Fruit fly (Drosophila melanogaster): Measurements from ENCODE around the gene ACXE.

Gene ACXE

DNA sequence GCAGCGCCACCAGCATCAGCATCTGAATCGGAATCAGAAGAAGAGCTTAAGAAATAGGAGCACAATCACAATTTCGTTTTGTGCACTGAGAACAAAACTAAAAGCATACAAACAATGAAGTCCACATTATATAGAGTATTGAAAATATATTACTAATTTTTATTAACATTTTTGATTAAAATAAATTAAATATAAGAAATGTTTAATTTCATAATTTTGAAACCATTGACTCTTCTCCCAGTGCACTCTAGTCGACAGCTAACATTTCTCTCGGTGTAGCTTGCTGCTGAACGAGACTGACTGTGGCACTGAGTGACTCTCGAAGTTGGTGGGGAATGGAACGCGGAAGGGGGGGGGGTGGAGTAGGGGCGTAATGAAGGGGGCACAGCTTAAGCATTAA is 25.3 kb downstream of the ACXE start (continued):
- no peak for TF ChIP-seq ci (GFP tag; IDR thresholded peaks at IDR 0.05)
- no peak for TF ChIP-seq sqz (GFP tag; optimal IDR thresholded peaks at IDR 0.05)
- peak; percentile 10 for TF ChIP-seq Abd-B (GFP tag; optimal IDR thresholded peaks at IDR 0.05)
- TF ChIP-seq Sin3A (optimal IDR thresholded peaks at IDR 0.05): no peak
- TF ChIP-seq CG17802 (tag; optimal IDR thresholded peaks at IDR 0.05): no peak
- 0 out of 2 replicates have a peak, but pooled peaks have one; percentile 26 for TF ChIP-seq slbo (GFP tag; IDR thresholded peaks at IDR 0.05)
- TF ChIP-seq CG13296 (GFP tag; optimal IDR thresholded peaks at IDR 0.05): peak; percentile 4
- no peak for TF ChIP-seq Sry-δ (GFP tag; optimal IDR thresholded peaks at IDR 0.05)
- no peak for TF ChIP-seq salm (tag; optimal IDR thresholded peaks at IDR 0.05)
- TF ChIP-seq NC2α (GFP tag; optimal IDR thresholded peaks at IDR 0.05): no peak
- TF ChIP-seq Antp (GFP tag; optimal IDR thresholded peaks at IDR 0.05): no peak
- TF ChIP-seq C15 (GFP tag; IDR thresholded peaks at IDR 0.05): no peak
- peak; percentile 27 for TF ChIP-seq Fer1 (GFP tag; optimal IDR thresholded peaks at IDR 0.05)
- TF ChIP-seq ase (GFP tag; IDR thresholded peaks at IDR 0.05): no peak
- 0 out of 2 replicates have a peak, but pooled peaks have one; percentile 19 for TF ChIP-seq HLH3B (GFP tag; IDR thresholded peaks at IDR 0.05)
- peak; percentile 53 for TF ChIP-seq CG2678 (tag; optimal IDR thresholded peaks at IDR 0.05)
- no peak for TF ChIP-seq CG10654 (GFP tag; optimal IDR thresholded peaks at IDR 0.05)
- no peak for TF ChIP-seq CG10209 (GFP tag; optimal IDR thresholded peaks at IDR 0.05)
- no peak for TF ChIP-seq CG13894 (tag; optimal IDR thresholded peaks at IDR 0.05)
- TF ChIP-seq Hr3 (GFP tag; optimal IDR thresholded peaks at IDR 0.05): peak; percentile 18
- TF ChIP-seq CG1529 (GFP tag; optimal IDR thresholded peaks at IDR 0.05): no peak
- no peak for TF ChIP-seq hth (optimal IDR thresholded peaks at IDR 0.05)
- TF ChIP-seq ara (GFP tag; IDR thresholded peaks at IDR 0.05): no peak
- no peak for TF ChIP-seq dati (GFP tag; IDR thresholded peaks at IDR 0.05)
- TF ChIP-seq fd3F (GFP tag; optimal IDR thresholded peaks at IDR 0.05): no peak
- no peak for TF ChIP-seq trem (tag; optimal IDR thresholded peaks at IDR 0.05)
- no peak for TF ChIP-seq CG14710 (tag; optimal IDR thresholded peaks at IDR 0.05)
- TF ChIP-seq CG7839 (tag; optimal IDR thresholded peaks at IDR 0.05): peak; percentile 56
- TF ChIP-seq Sox100B (GFP tag; optimal IDR thresholded peaks at IDR 0.05): no peak
- no peak for TF ChIP-seq mld (GFP tag; IDR thresholded peaks at IDR 0.05; ENCODE audit: partially characterized antibody)
- TF ChIP-seq CG9876 (GFP tag; optimal IDR thresholded peaks at IDR 0.05): no peak
- no peak for TF ChIP-seq CG8359 (GFP tag; optimal IDR thresholded peaks at IDR 0.05; ENCODE audit: borderline replicate concordance)
- no peak for TF ChIP-seq HmgZ (tag; optimal IDR thresholded peaks at IDR 0.05)
- no peak for TF ChIP-seq CG12071 (GFP tag; optimal IDR thresholded peaks at IDR 0.05)
- TF ChIP-seq gcm2 (GFP tag; optimal IDR thresholded peaks at IDR 0.05): no peak
- TF ChIP-seq CG14050 (GFP tag; IDR thresholded peaks at IDR 0.05): no peak
- no peak for TF ChIP-seq lov (optimal IDR thresholded peaks at IDR 0.05)
- no peak for TF ChIP-seq lov (GFP tag; IDR thresholded peaks at IDR 0.05)
- TF ChIP-seq chinmo (GFP tag; IDR thresholded peaks at IDR 0.05; ENCODE audit: partially characterized antibody): no peak
- TF ChIP-seq org-1 (GFP tag; optimal IDR thresholded peaks at IDR 0.05): no peak
- TF ChIP-seq CG16813 (GFP tag; IDR thresholded peaks at IDR 0.05; ENCODE audit: partially characterized antibody): no peak
- no peak for TF ChIP-seq Lim3 (GFP tag; IDR thresholded peaks at IDR 0.05)
- no peak for TF ChIP-seq CG2202 (tag; optimal IDR thresholded peaks at IDR 0.05)
- no peak for TF ChIP-seq CG10274 (GFP tag; optimal IDR thresholded peaks at IDR 0.05)
- TF ChIP-seq Drgx (GFP tag; IDR thresholded peaks at IDR 0.05): no peak
- no peak for TF ChIP-seq crc (GFP tag; optimal IDR thresholded peaks at IDR 0.05)
- no peak for TF ChIP-seq Trl (optimal IDR thresholded peaks at IDR 0.05)
- no peak for TF ChIP-seq Trl (GFP tag; optimal IDR thresholded peaks at IDR 0.05)
- peak; percentile 33 for TF ChIP-seq CG11504 (tag; optimal IDR thresholded peaks at IDR 0.05)
- TF ChIP-seq CG7556 (GFP tag; optimal IDR thresholded peaks at IDR 0.05): peak; percentile 28
- TF ChIP-seq trh (GFP tag; optimal IDR thresholded peaks at IDR 0.05): no peak
- TF ChIP-seq CG18599 (GFP tag; optimal IDR thresholded peaks at IDR 0.05): peak; percentile 52
- no peak for TF ChIP-seq Neu2 (GFP tag; optimal IDR thresholded peaks at IDR 0.05; ENCODE audit: borderline replicate concordance)

All from whole organism, embryonic.